Worm (Caenorhabditis elegans): ENCODE data around the gene pudl-1.

- TF ChIP-seq ceh-82 (tag; optimal IDR thresholded peaks at IDR 0.05), result no peak
- TF ChIP-seq pqm-1 (tag; optimal IDR thresholded peaks at IDR 0.05), result no peak
- TF ChIP-seq blmp-1 (tag; optimal IDR thresholded peaks at IDR 0.05), result no peak
Observed at ce11 chrIV:2851625-2852024, 18.9 kb downstream of the pudl-1 start.

Data from whole organism, L1 larva.